Worm (Caenorhabditis elegans) whole organism, L1 larva: ENCODE data around the gene Y41D4A.1.

Source experiments
- ceh-63 ChIP-seq: fragments of 200-800 bp; sonication (Bioruptor generic); optimal IDR thresholded peaks from 2 replicates; lab custom pipeline; 2018; ENCODE audit warnings: mild to moderate bottlenecking, missing genetic modification characterization, missing compliant biosample characterization
- elt-2 ChIP-seq: sonication (generic microtip); optimal IDR thresholded peaks from 2 replicates; lab custom pipeline; 2016; ENCODE audit warnings: missing genetic modification characterization, mild to moderate bottlenecking, inconsistent platforms, missing compliant biosample characterization, missing genetic modification reagents
- fos-1 ChIP-seq: fragments of 150-350 bp; optimal IDR thresholded peaks from 2 replicates; lab custom pipeline; 2014; ENCODE audit warnings: missing biosample characterization, missing genetic modification characterization
- lin-35 ChIP-seq, 2 experiments: fragments of 150-350 bp; optimal IDR thresholded peaks; 2 replicates each; lab custom pipeline; 2014; ENCODE audit warnings: missing biosample characterization in 2 of 2, missing genetic modification characterization in 2 of 2, missing genetic modification reagents in 2 of 2
- lir-3 ChIP-seq: sonication (generic microtip); optimal IDR thresholded peaks from 2 replicates; lab custom pipeline; 2016; ENCODE audit warnings: mild to moderate bottlenecking, missing genetic modification characterization, moderate library complexity, missing compliant biosample characterization; ENCODE audit not compliant: poor library complexity
- lsy-2 ChIP-seq, 2 experiments: fragments of 150-350 bp; optimal IDR thresholded peaks; 2 replicates each; lab custom pipeline; 2014; ENCODE audit warnings: missing biosample characterization in 2 of 2, missing genetic modification characterization in 2 of 2
- snpc-4 ChIP-seq: fragments of 150-350 bp; optimal IDR thresholded peaks from 2 replicates; lab custom pipeline; 2014; ENCODE audit warnings: missing biosample characterization, missing genetic modification characterization
- sptf-1 ChIP-seq: fragments of 150-350 bp; optimal IDR thresholded peaks from 2 replicates; lab custom pipeline; 2014; ENCODE audit warnings: missing biosample characterization, missing genetic modification characterization
- tbx-2 ChIP-seq: sonication (generic microtip); optimal IDR thresholded peaks from 2 replicates; lab custom pipeline; 2016; ENCODE audit warnings: missing genetic modification characterization, missing compliant biosample characterization

DNA sequence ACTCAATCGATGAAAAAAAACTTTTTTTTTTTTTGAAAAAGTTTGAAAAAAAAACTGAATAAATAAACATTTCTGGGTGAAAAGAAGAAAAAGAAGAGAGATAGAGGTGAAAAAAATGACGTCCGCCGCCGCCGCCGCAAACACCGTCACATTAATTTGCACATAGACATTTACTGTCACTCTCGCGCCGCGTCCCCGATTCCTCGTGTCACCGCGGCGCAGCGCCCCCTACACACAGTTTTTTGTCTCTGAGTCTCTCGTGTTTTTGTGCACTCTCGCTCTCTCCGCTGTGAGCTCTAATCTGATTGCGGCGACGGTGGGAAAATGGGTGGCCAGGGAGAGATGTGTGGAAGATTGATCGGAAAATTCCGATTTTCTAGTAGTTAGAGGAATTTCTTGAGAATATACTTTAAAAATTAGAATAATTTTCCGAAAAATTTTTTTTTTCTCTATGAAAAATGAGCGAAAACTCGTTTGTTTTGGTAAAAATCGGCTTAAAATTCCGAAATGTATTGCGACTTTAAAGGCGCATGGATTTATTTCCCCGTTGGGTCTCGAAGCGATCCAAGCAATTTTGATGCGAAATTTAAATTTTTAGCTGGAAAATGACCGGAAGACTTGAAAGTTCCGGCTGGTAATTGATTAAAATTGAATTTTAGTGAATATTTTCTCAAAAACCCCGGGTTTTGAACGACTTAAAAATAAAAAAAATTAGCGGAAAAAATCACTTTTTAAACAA lies 32.4 kb upstream of the Y41D4A.1 start:
- no peak for TF ChIP-seq ceh-63 (GFP tag; lab: Kevin White, UChicago)
- no peak for TF ChIP-seq tbx-2 (tag; lab: Kevin White, UChicago)
- no peak for TF ChIP-seq sptf-1 (tag; lab: Kevin White, UChicago)
- no peak for TF ChIP-seq lsy-2 (tag; optimal IDR thresholded peaks at IDR 0.05; lab: Kevin White, UChicago)
- no peak for TF ChIP-seq lir-3 (tag; lab: Kevin White, UChicago)
- TF ChIP-seq elt-2 (tag; lab: Kevin White, UChicago): no peak
- TF ChIP-seq snpc-4: no peak
- TF ChIP-seq fos-1: no peak
- peak in 1 of 2 experiments; percentile 2 for TF ChIP-seq lin-35 (GFP tag; optimal IDR thresholded peaks at IDR 0.05; lab: Kevin White, UChicago)
